Worm (Caenorhabditis elegans) whole organism, young adult: ENCODE data around the gene clec-187.

ENCODE experiments used
- B0019.2 ChIP-seq: fragments of 200-800 bp; sonication (Bioruptor generic); conservative IDR thresholded peaks from 2 replicates; pipeline ENCODE4 v1.3.6; 2022; ENCODE audit warnings: missing genetic modification reagents, missing genetic modification characterization, missing compliant biosample characterization
- ama-1 ChIP-seq, 3 experiments: fragments of 150-350 bp in 1 of 3; sonication (generic microtip) in 2 of 3; optimal IDR thresholded peaks; 2 replicates each; lab custom pipeline; 2014 to 2018; ENCODE audit warnings: missing biosample characterization in 2 of 3, missing genetic modification characterization in 2 of 3, missing genetic modification reagents in 2 of 3

- TF ChIP-seq B0019.2 (GFP tag; lab: Robert Waterston, UW) (no peak), ama-1 (optimal IDR thresholded peaks at IDR 0.05; lab: Kevin White, UChicago) (no peak), ama-1 (GFP tag; optimal IDR thresholded peaks at IDR 0.05; lab: Kevin White, UChicago) (no peak)
Observed at ce11 chrIV:12879557-12879956, 8.3 kb upstream of the clec-187 start, which contains the start of gene ZK896.5.
